Worm (Caenorhabditis elegans) whole organism, midembryonic: ENCODE data around the gene ZC13.10.

Experiments used
- T22C8.4 ChIP-seq: fragments of 200-800 bp; sonication (Bioruptor generic); IDR thresholded peaks from 2 replicates; pipeline ENCODE4 v1.3.6; 2022; ENCODE audit warnings: missing genetic modification characterization, missing compliant biosample characterization
- cog-1 ChIP-seq: sonication (generic microtip); optimal IDR thresholded peaks from 2 replicates; lab custom pipeline; 2016; ENCODE audit warnings: missing genetic modification characterization, missing compliant biosample characterization
- flt-1 ChIP-seq: fragments of 200-800 bp; sonication (Bioruptor generic); IDR thresholded peaks from 2 replicates; pipeline ENCODE4 v1.3.6; 2022; ENCODE audit warnings: missing genetic modification characterization, missing compliant biosample characterization
- klf-2 ChIP-seq: fragments of 200-800 bp; sonication (Bioruptor generic); conservative IDR thresholded peaks from 2 replicates; pipeline ENCODE4 v1.3.6; 2022; ENCODE audit warnings: missing genetic modification reagents, missing genetic modification characterization, missing compliant biosample characterization
- med-1 ChIP-seq: sonication (generic microtip); optimal IDR thresholded peaks from 2 replicates; lab custom pipeline; 2017; ENCODE audit warnings: missing genetic modification characterization, mild to moderate bottlenecking, missing compliant biosample characterization, antibody characterized with exemption, missing genetic modification reagents; ENCODE audit not compliant: insufficient read depth
- ref-1 ChIP-seq: fragments of 200-800 bp; sonication (Bioruptor generic); conservative IDR thresholded peaks from 2 replicates; pipeline ENCODE4 v1.3.6; 2022; ENCODE audit warnings: missing genetic modification reagents, missing genetic modification characterization, missing compliant biosample characterization
- tab-1 ChIP-seq: fragments of 200-800 bp; sonication (Bioruptor generic); IDR thresholded peaks from 2 replicates; pipeline ENCODE4 v1.3.6; 2022; ENCODE audit warnings: missing genetic modification characterization, missing compliant biosample characterization
- ztf-23 ChIP-seq: fragments of 200-800 bp; sonication (Bioruptor generic); IDR thresholded peaks from 2 replicates; pipeline ENCODE4 v1.3.6; 2022; ENCODE audit warnings: missing genetic modification reagents, missing genetic modification characterization, missing compliant biosample characterization
- ztf-29 ChIP-seq: fragments of 200-800 bp; sonication (Bioruptor generic); IDR thresholded peaks from 2 replicates; pipeline ENCODE4 v1.3.6; 2022; ENCODE audit warnings: missing genetic modification reagents, missing genetic modification characterization, missing compliant biosample characterization

The ZC13.10 gene

ce11 chrX:902512-902911, at the start of gene ZC13.10:
Gene ZC13.10, minus strand, starts transcription at chrX:902612.
- TF ChIP-seq cog-1: no peak
- no peak for TF ChIP-seq klf-2
- no peak for TF ChIP-seq flt-1
- TF ChIP-seq ztf-29 (GFP tag; lab: Robert Waterston, UW): no peak
- no peak for TF ChIP-seq med-1
- no peak for TF ChIP-seq T22C8.4 (GFP tag; lab: Robert Waterston, UW)
- TF ChIP-seq ref-1 (GFP tag; lab: Robert Waterston, UW): no peak
- TF ChIP-seq ztf-23 (GFP tag; lab: Robert Waterston, UW): no peak
- no peak for TF ChIP-seq tab-1

ce11 chrX:950482-950881, 48.1 kb upstream of the ZC13.10 start, which contains the start of gene arr-1:
Gene arr-1, plus strand, starts transcription at chrX:950782.
- no peak for TF ChIP-seq tab-1
- no peak for TF ChIP-seq ztf-23 (GFP tag; lab: Robert Waterston, UW)
- no peak for TF ChIP-seq ref-1 (GFP tag; lab: Robert Waterston, UW)
- no peak for TF ChIP-seq cog-1
- TF ChIP-seq flt-1: no peak
- TF ChIP-seq klf-2: no peak

- TF ChIP-seq tab-1: peak; percentile 80
- TF ChIP-seq klf-2: peak; percentile 59; the same call in 1 of the 2 replicates
- TF ChIP-seq ztf-23 (GFP tag; lab: Robert Waterston, UW): peak; percentile 69; the same call in 1 of the 2 replicates
- peak; percentile 96 for TF ChIP-seq cog-1
- no peak for TF ChIP-seq med-1
- TF ChIP-seq T22C8.4 (GFP tag; lab: Robert Waterston, UW): no peak
- no peak for TF ChIP-seq ztf-29 (GFP tag; lab: Robert Waterston, UW)
- TF ChIP-seq flt-1: peak; percentile 79
Observed at ce11 chrX:949466-949865, 47.1 kb upstream of the ZC13.10 start.

- TF ChIP-seq ztf-23 (GFP tag; lab: Robert Waterston, UW) (no peak), ref-1 (GFP tag; lab: Robert Waterston, UW) (no peak), med-1 (no peak), flt-1 (no peak), klf-2 (no peak), ztf-29 (GFP tag; lab: Robert Waterston, UW) (no peak), cog-1 (no peak), T22C8.4 (GFP tag; lab: Robert Waterston, UW) (no peak), tab-1 (no peak)
Observed at ce11 chrX:948783-949182, 46.4 kb upstream of the ZC13.10 start, which contains the start of gene sms-2. Gene sms-2, minus strand, starts transcription at chrX:948883.

- TF ChIP-seq med-1: no peak
- no peak for TF ChIP-seq ztf-23 (GFP tag; lab: Robert Waterston, UW)
- TF ChIP-seq flt-1: no peak
- TF ChIP-seq cog-1: no peak
- no peak for TF ChIP-seq ref-1 (GFP tag; lab: Robert Waterston, UW)
- TF ChIP-seq ztf-29 (GFP tag; lab: Robert Waterston, UW): no peak
- no peak for TF ChIP-seq klf-2
- TF ChIP-seq tab-1: no peak
- no peak for TF ChIP-seq T22C8.4 (GFP tag; lab: Robert Waterston, UW)
Observed at ce11 chrX:947885-948284, 45.5 kb upstream of the ZC13.10 start.

- TF ChIP-seq tab-1 (no peak), ztf-29 (GFP tag; lab: Robert Waterston, UW) (no peak), med-1 (no peak), cog-1 (no peak), klf-2 (no peak), ref-1 (GFP tag; lab: Robert Waterston, UW) (no peak), ztf-23 (GFP tag; lab: Robert Waterston, UW) (no peak), T22C8.4 (GFP tag; lab: Robert Waterston, UW) (no peak), flt-1 (no peak)
Observed at ce11 chrX:945669-946068, 43.3 kb upstream of the ZC13.10 start.

- TF ChIP-seq flt-1 (peak; percentile 17; the same call in 1 of the 2 replicates), tab-1 (0 out of 2 replicates have a peak, but pooled peaks have one; percentile 18)
Observed at ce11 chrX:943698-944097, 41.3 kb upstream of the ZC13.10 start.

ce11 chrX:938269-938883, 36.0 kb upstream of the ZC13.10 start, which contains the start of gene F53H8.3:
Gene F53H8.3, plus strand, starts transcription at chrX:938543.
- TF ChIP-seq ztf-29 (GFP tag; lab: Robert Waterston, UW): no peak
- no peak for TF ChIP-seq ref-1 (GFP tag; lab: Robert Waterston, UW)
- no peak for TF ChIP-seq tab-1
- no peak for TF ChIP-seq ztf-23 (GFP tag; lab: Robert Waterston, UW)
- TF ChIP-seq flt-1: no peak
- no peak for TF ChIP-seq cog-1

ce11 chrX:936013-936412, 33.6 kb upstream of the ZC13.10 start:
- TF ChIP-seq ztf-29 (GFP tag; lab: Robert Waterston, UW) (no peak), flt-1 (no peak), cog-1 (no peak), tab-1 (no peak), ref-1 (GFP tag; lab: Robert Waterston, UW) (no peak), ztf-23 (GFP tag; lab: Robert Waterston, UW) (no peak), med-1 (no peak), klf-2 (no peak), T22C8.4 (GFP tag; lab: Robert Waterston, UW) (no peak)

- TF ChIP-seq flt-1 (no peak), klf-2 (no peak), ztf-23 (GFP tag; lab: Robert Waterston, UW) (no peak), T22C8.4 (GFP tag; lab: Robert Waterston, UW) (no peak), ztf-29 (GFP tag; lab: Robert Waterston, UW) (no peak), med-1 (no peak), tab-1 (no peak), ref-1 (GFP tag; lab: Robert Waterston, UW) (no peak), cog-1 (no peak)
Observed at ce11 chrX:933504-933903, 31.1 kb upstream of the ZC13.10 start, which contains the start of gene F35H12.1. Gene F35H12.1, plus strand, starts transcription at chrX:933804.

- TF ChIP-seq ref-1 (GFP tag; lab: Robert Waterston, UW): no peak
- TF ChIP-seq flt-1: no peak
- no peak for TF ChIP-seq ztf-23 (GFP tag; lab: Robert Waterston, UW)
- TF ChIP-seq klf-2: no peak
- no peak for TF ChIP-seq med-1
- no peak for TF ChIP-seq tab-1
- TF ChIP-seq T22C8.4 (GFP tag; lab: Robert Waterston, UW): no peak
- no peak for TF ChIP-seq cog-1
Observed at ce11 chrX:932874-933273, 30.5 kb upstream of the ZC13.10 start.
